Worm (Caenorhabditis elegans) whole organism, L4/young adult: ENCODE results near the gene cdr-2.

Experiments used
- W03F9.2 ChIP-seq: fragments of 150-350 bp; optimal IDR thresholded peaks from 2 replicates; lab custom pipeline; 2014; ENCODE audit warnings: missing biosample characterization, missing genetic modification characterization
- dao-5 ChIP-seq: sonication (generic microtip); optimal IDR thresholded peaks from 2 replicates; lab custom pipeline; 2016; ENCODE audit warnings: missing genotype, missing genetic modification characterization, moderate library complexity, missing compliant biosample characterization
- him-1 ChIP-seq: sonication (generic microtip); optimal IDR thresholded peaks from 2 replicates; lab custom pipeline; 2016; ENCODE audit warnings: missing genotype, missing genetic modification reagents, missing genetic modification characterization, missing compliant biosample characterization

- TF ChIP-seq him-1 (no peak), dao-5 (no peak), W03F9.2 (no peak)
Measured at ce11 chrV:12412321-12412720, 3.2 kb downstream of the cdr-2 start.
